Worm (Caenorhabditis elegans) whole organism, L2 larva: ENCODE results near the gene umps-1.

Experiments used
- ceh-16 ChIP-seq: fragments of 150-350 bp; optimal IDR thresholded peaks from 2 replicates; lab custom pipeline; 2014; ENCODE audit warnings: missing biosample characterization, missing genetic modification characterization
- ceh-82 ChIP-seq: fragments of 150-350 bp; optimal IDR thresholded peaks from 2 replicates; lab custom pipeline; 2014; ENCODE audit warnings: missing biosample characterization, missing genetic modification characterization

DNA sequence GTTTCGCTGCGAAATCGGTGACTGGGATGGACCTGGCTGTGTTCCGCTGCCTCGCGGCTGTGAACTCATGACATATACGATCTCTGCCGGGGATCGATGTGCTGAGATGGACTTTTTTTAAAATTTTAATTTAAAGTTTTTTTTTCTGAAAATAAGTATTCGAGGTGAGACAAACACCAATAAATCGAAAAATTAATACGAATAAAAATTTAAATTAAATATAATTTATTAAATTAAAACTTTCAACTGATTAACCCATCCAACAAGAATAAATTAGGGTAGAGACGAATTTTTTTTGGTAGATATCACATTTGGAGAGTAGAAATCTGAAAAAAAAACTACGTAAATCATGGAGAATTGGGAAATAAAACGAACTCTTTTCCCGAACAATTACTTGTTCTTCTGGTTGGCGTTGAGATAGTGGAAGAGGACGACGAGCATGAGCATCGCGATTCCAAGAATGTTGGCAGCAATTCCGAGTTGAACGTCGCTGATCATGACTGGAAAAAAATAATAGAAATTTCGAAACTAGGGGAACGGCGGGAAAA is 39.3 kb downstream of the umps-1 start, which contains the start of the genes unc-50 and ostf-4:
- TF ChIP-seq ceh-16: no peak
- TF ChIP-seq ceh-82: no peak
